Worm (Caenorhabditis elegans) whole organism, L3 larva: ENCODE measurements around the gene pcrg-1.

Source experiments
- ZK546.5 ChIP-seq: sonication (generic microtip); optimal IDR thresholded peaks from 2 replicates; lab custom pipeline; 2017; ENCODE audit warnings: missing biosample characterization, missing genetic modification characterization
- ama-1 ChIP-seq: fragments of 150-350 bp; optimal IDR thresholded peaks from 2 replicates; lab custom pipeline; 2018
- nhr-237 ChIP-seq: fragments of 150-350 bp; optimal IDR thresholded peaks from 2 replicates; lab custom pipeline; 2014; ENCODE audit warnings: missing biosample characterization, missing genetic modification characterization
- unc-39 ChIP-seq: sonication (generic microtip); optimal IDR thresholded peaks from 4 replicates; lab custom pipeline; 2017; ENCODE audit warnings: missing biosample characterization, missing genetic modification characterization

DNA sequence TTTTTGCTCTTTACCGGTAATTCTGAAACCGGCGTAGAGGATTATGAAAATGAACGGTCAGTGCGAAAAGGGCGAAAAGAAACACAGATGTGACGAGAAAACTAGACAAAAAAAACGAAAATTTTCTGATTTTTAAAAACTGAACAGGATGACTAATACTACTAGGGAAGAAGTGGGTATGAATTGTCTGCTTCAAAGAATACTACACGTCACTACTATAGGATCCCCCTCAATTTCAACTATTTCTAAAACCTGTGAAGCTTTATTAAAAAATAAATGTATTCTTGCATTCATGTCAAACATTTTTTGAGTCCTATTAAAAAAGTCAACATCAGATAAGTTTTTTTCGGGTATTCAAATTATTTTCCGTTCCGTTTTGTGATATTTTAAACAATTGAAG is 23.7 kb downstream of the pcrg-1 start:
- TF ChIP-seq unc-39 (tag; lab: Kevin White, UChicago) = no peak
- TF ChIP-seq ama-1 (lab: Kevin White, UChicago) = no peak
- no peak for TF ChIP-seq nhr-237 (tag; lab: Kevin White, UChicago)
- TF ChIP-seq ZK546.5 (tag; lab: Kevin White, UChicago) = no peak
